Worm (Caenorhabditis elegans) whole organism, early embryonic: Measurements from ENCODE around the gene Y32H12A.6.

Experiments used
- B0310.2 ChIP-seq: sonication (generic microtip); optimal IDR thresholded peaks from 2 replicates; lab custom pipeline; 2016; ENCODE audit warnings: mild to moderate bottlenecking, missing genetic modification characterization, missing compliant biosample characterization
- F13C5.2 ChIP-seq: sonication (generic microtip); optimal IDR thresholded peaks from 2 replicates; lab custom pipeline; 2017; ENCODE audit warnings: mild to moderate bottlenecking, missing genetic modification characterization, inconsistent platforms, missing compliant biosample characterization
- aly-1 ChIP-seq: sonication (generic microtip); optimal IDR thresholded peaks from 2 replicates; lab custom pipeline; 2016; ENCODE audit warnings: missing genetic modification characterization, missing compliant biosample characterization
- ama-1 ChIP-seq: fragments of 150-350 bp; optimal IDR thresholded peaks from 2 replicates; lab custom pipeline; 2014
- ceh-13 ChIP-seq: fragments of 200-800 bp; sonication (Bioruptor generic); optimal IDR thresholded peaks from 2 replicates; lab custom pipeline; 2018; ENCODE audit warnings: mild to moderate bottlenecking, missing genetic modification characterization, missing compliant biosample characterization
- ceh-36 ChIP-seq: sonication (generic microtip); optimal IDR thresholded peaks from 2 replicates; lab custom pipeline; 2016; ENCODE audit warnings: missing genetic modification characterization, inconsistent platforms, missing compliant biosample characterization
- ets-7 ChIP-seq: sonication (generic microtip); optimal IDR thresholded peaks from 2 replicates; lab custom pipeline; 2016; ENCODE audit warnings: missing genotype, missing genetic modification characterization, missing compliant biosample characterization
- flt-1 ChIP-seq: fragments of 200-800 bp; sonication (Bioruptor generic); IDR thresholded peaks from 2 replicates; pipeline ENCODE4 v1.3.6; 2022; ENCODE audit warnings: missing genetic modification characterization, missing compliant biosample characterization
- hmbx-1 ChIP-seq: sonication (generic microtip); optimal IDR thresholded peaks from 2 replicates; lab custom pipeline; 2016; ENCODE audit warnings: mild to moderate bottlenecking, missing genetic modification characterization, missing compliant biosample characterization
- hmg-4 ChIP-seq: fragments of 200-800 bp; sonication (Bioruptor generic); optimal IDR thresholded peaks from 2 replicates; lab custom pipeline; 2018; ENCODE audit warnings: mild to moderate bottlenecking, missing genetic modification characterization, missing compliant biosample characterization
- hnd-1 ChIP-seq: sonication (generic microtip); optimal IDR thresholded peaks from 2 replicates; lab custom pipeline; 2016; ENCODE audit warnings: missing genetic modification characterization, missing compliant biosample characterization
- pes-1 ChIP-seq: fragments of 200-800 bp; sonication (Bioruptor generic); IDR thresholded peaks from 2 replicates; pipeline ENCODE4 v1.3.6; 2022; ENCODE audit warnings: missing genetic modification reagents, missing genetic modification characterization, missing compliant biosample characterization
- scrt-1 ChIP-seq: fragments of 200-800 bp; sonication (Bioruptor generic); IDR thresholded peaks from 2 replicates; pipeline ENCODE4 v1.3.6; 2022; ENCODE audit warnings: missing genetic modification characterization, missing compliant biosample characterization
- sea-1 ChIP-seq: fragments of 200-800 bp; sonication (Bioruptor generic); conservative IDR thresholded peaks from 2 replicates; pipeline ENCODE4 v1.3.6; 2022; ENCODE audit warnings: missing genetic modification characterization, missing compliant biosample characterization
- tbx-11 ChIP-seq: fragments of 200-800 bp; sonication (Bioruptor generic); IDR thresholded peaks from 2 replicates; pipeline ENCODE4 v1.3.6; 2022; ENCODE audit warnings: missing genetic modification characterization, missing compliant biosample characterization
- tbx-37 ChIP-seq: fragments of 200-800 bp; sonication (Bioruptor generic); conservative IDR thresholded peaks from 2 replicates; pipeline ENCODE4 v1.3.6; 2022; ENCODE audit warnings: missing genetic modification reagents, missing genetic modification characterization, missing compliant biosample characterization
- tra-4 ChIP-seq: sonication (generic microtip); optimal IDR thresholded peaks from 2 replicates; lab custom pipeline; 2017; ENCODE audit warnings: missing genetic modification characterization, missing compliant biosample characterization

Gene Y32H12A.6

ce11 chrIII:5373715-5374114 is 8.3 kb downstream of the Y32H12A.6 start:
- TF ChIP-seq hmg-4 (GFP tag; lab: Kevin White, UChicago), result no peak
- no peak for TF ChIP-seq ceh-13 (GFP tag; lab: Kevin White, UChicago)
- no peak for TF ChIP-seq ama-1 (lab: Kevin White, UChicago)
- TF ChIP-seq tbx-37, result no peak
- TF ChIP-seq ceh-36 (tag; lab: Kevin White, UChicago), result no peak
- TF ChIP-seq hmbx-1 (tag; lab: Kevin White, UChicago), result no peak

- TF ChIP-seq F13C5.2 (tag; lab: Kevin White, UChicago) (no peak), tbx-11 (GFP tag; lab: Robert Waterston, UW) (no peak), tbx-37 (no peak), scrt-1 (no peak), sea-1 (GFP tag; lab: Robert Waterston, UW) (no peak), B0310.2 (tag; lab: Kevin White, UChicago) (no peak), hnd-1 (tag; lab: Kevin White, UChicago) (no peak), ceh-36 (tag; lab: Kevin White, UChicago) (no peak), hmg-4 (GFP tag; lab: Kevin White, UChicago) (peak; percentile 14)
Measured at ce11 chrIII:5372884-5373283, 9.1 kb downstream of the Y32H12A.6 start.

- TF ChIP-seq F13C5.2 (tag; lab: Kevin White, UChicago), result no peak
- no peak for TF ChIP-seq ceh-36 (tag; lab: Kevin White, UChicago)
- no peak for TF ChIP-seq flt-1 (GFP tag; lab: Robert Waterston, UW)
- TF ChIP-seq ceh-13 (GFP tag; lab: Kevin White, UChicago), result no peak
- no peak for TF ChIP-seq sea-1 (GFP tag; lab: Robert Waterston, UW)
- TF ChIP-seq aly-1 (tag; lab: Kevin White, UChicago), result no peak
- TF ChIP-seq tbx-11 (GFP tag; lab: Robert Waterston, UW), result no peak
- no peak for TF ChIP-seq hnd-1 (tag; lab: Kevin White, UChicago)
- TF ChIP-seq B0310.2 (tag; lab: Kevin White, UChicago), result no peak
- no peak for TF ChIP-seq hmbx-1 (tag; lab: Kevin White, UChicago)
- TF ChIP-seq scrt-1, result no peak
- TF ChIP-seq pes-1 (GFP tag; lab: Robert Waterston, UW), result no peak
- TF ChIP-seq hmg-4 (GFP tag; lab: Kevin White, UChicago), result no peak
Measured at ce11 chrIII:5371226-5371926, 10.6 kb downstream of the Y32H12A.6 start, which contains the start of gene szy-2. Gene szy-2 (minus strand): TSS chrIII:5371276.

- TF ChIP-seq pes-1 (GFP tag; lab: Robert Waterston, UW), result no peak
- no peak for TF ChIP-seq flt-1 (GFP tag; lab: Robert Waterston, UW)
Measured at ce11 chrIII:5367995-5368899, 13.7 kb downstream of the Y32H12A.6 start, which contains the start of gene dhs-9. Gene dhs-9 (minus strand): TSS chrIII:5368045.

- TF ChIP-seq B0310.2 (tag; lab: Kevin White, UChicago), result no peak
- no peak for TF ChIP-seq pes-1 (GFP tag; lab: Robert Waterston, UW)
- no peak for TF ChIP-seq scrt-1
- TF ChIP-seq hnd-1 (tag; lab: Kevin White, UChicago), result no peak
- no peak for TF ChIP-seq hmg-4 (GFP tag; lab: Kevin White, UChicago)
- no peak for TF ChIP-seq tra-4 (tag; lab: Kevin White, UChicago)
- no peak for TF ChIP-seq ceh-36 (tag; lab: Kevin White, UChicago)
- TF ChIP-seq tbx-37, result no peak
- TF ChIP-seq ceh-13 (GFP tag; lab: Kevin White, UChicago), result no peak
- no peak for TF ChIP-seq ama-1 (lab: Kevin White, UChicago)
- no peak for TF ChIP-seq tbx-11 (GFP tag; lab: Robert Waterston, UW)
- TF ChIP-seq sea-1 (GFP tag; lab: Robert Waterston, UW), result no peak
Measured at ce11 chrIII:5361909-5362308, 20.1 kb downstream of the Y32H12A.6 start, which contains the start of gene Y32H12A.1. Gene Y32H12A.1 (plus strand): TSS chrIII:5362209.

ce11 chrIII:5349250-5349649 is 32.7 kb downstream of the Y32H12A.6 start, which contains the start of gene thoc-5:
Gene thoc-5 (minus strand): TSS chrIII:5349401.
- TF ChIP-seq F13C5.2 (tag; lab: Kevin White, UChicago) (peak; percentile 27), ceh-13 (GFP tag; lab: Kevin White, UChicago) (no peak), tbx-37 (peak; percentile 85), flt-1 (GFP tag; lab: Robert Waterston, UW) (peak; percentile 58), tbx-11 (GFP tag; lab: Robert Waterston, UW) (no peak), ets-7 (tag; lab: Kevin White, UChicago) (peak; percentile 10), pes-1 (GFP tag; lab: Robert Waterston, UW) (peak; percentile 67)

ce11 chrIII:5346017-5346416 is 36.0 kb downstream of the Y32H12A.6 start, which contains the start of gene glrx-21:
Gene glrx-21 (minus strand): TSS chrIII:5346117.
- TF ChIP-seq F13C5.2 (tag; lab: Kevin White, UChicago) (no peak), aly-1 (tag; lab: Kevin White, UChicago) (no peak), ets-7 (tag; lab: Kevin White, UChicago) (no peak), ceh-13 (GFP tag; lab: Kevin White, UChicago) (no peak), ama-1 (lab: Kevin White, UChicago) (no peak), tbx-37 (no peak), hnd-1 (tag; lab: Kevin White, UChicago) (no peak), hmg-4 (GFP tag; lab: Kevin White, UChicago) (no peak), tbx-11 (GFP tag; lab: Robert Waterston, UW) (no peak), flt-1 (GFP tag; lab: Robert Waterston, UW) (no peak), sea-1 (GFP tag; lab: Robert Waterston, UW) (no peak), ceh-36 (tag; lab: Kevin White, UChicago) (no peak), pes-1 (GFP tag; lab: Robert Waterston, UW) (no peak)
